Worm (Caenorhabditis elegans) whole organism, mixed stage, embryonic: ENCODE measurements around the gene fbxc-55.
"Not testable (repeated sequence)": the region's sequence is repeated elsewhere in the genome, so short reads cannot be mapped to it uniquely, and the experiment has no call there.

Experiments used
- M03D4.4 ChIP-seq: sonication (generic microtip); optimal IDR thresholded peaks from 2 replicates; lab custom pipeline; 2017; ENCODE audit warnings: mild to moderate bottlenecking, missing genetic modification characterization, missing compliant biosample characterization
- blmp-1 ChIP-seq: fragments of 150-350 bp; optimal IDR thresholded peaks from 2 replicates; lab custom pipeline; 2014; ENCODE audit warnings: missing biosample characterization, missing genetic modification characterization
- ceh-39 ChIP-seq: fragments of 150-350 bp; optimal IDR thresholded peaks from 2 replicates; lab custom pipeline; 2014; ENCODE audit warnings: missing biosample characterization, missing genetic modification characterization
- ceh-43 ChIP-seq: fragments of 200-800 bp; sonication (Bioruptor generic); optimal IDR thresholded peaks from 2 replicates; lab custom pipeline; 2018; ENCODE audit warnings: mild to moderate bottlenecking, missing genetic modification characterization, moderate library complexity, missing compliant biosample characterization
- ceh-83 ChIP-seq: fragments of 200-800 bp; sonication (Bioruptor generic); optimal IDR thresholded peaks from 2 replicates; lab custom pipeline; 2018; ENCODE audit warnings: mild to moderate bottlenecking, missing genetic modification characterization, missing compliant biosample characterization
- ces-1 ChIP-seq: fragments of 150-350 bp; optimal IDR thresholded peaks from 2 replicates; lab custom pipeline; 2014; ENCODE audit warnings: missing biosample characterization, missing genetic modification reagents, missing genetic modification characterization
- cnd-1 ChIP-seq: fragments of 200-800 bp; sonication (Bioruptor generic); optimal IDR thresholded peaks from 2 replicates; lab custom pipeline; 2018; ENCODE audit warnings: mild to moderate bottlenecking, missing genetic modification characterization, missing compliant biosample characterization
- drap-1 ChIP-seq: fragments of 200-800 bp; sonication (Bioruptor generic); optimal IDR thresholded peaks from 3 replicates; lab custom pipeline; 2018; ENCODE audit warnings: mild to moderate bottlenecking, missing genetic modification characterization, missing compliant biosample characterization
- elt-1 ChIP-seq: sonication (generic microtip); optimal IDR thresholded peaks from 2 replicates; lab custom pipeline; 2017; ENCODE audit warnings: missing genetic modification characterization, mild to moderate bottlenecking, missing compliant biosample characterization, antibody characterized with exemption, moderate library complexity, borderline replicate concordance; ENCODE audit not compliant: insufficient read depth
- elt-3 ChIP-seq: fragments of 150-350 bp; optimal IDR thresholded peaks from 2 replicates; lab custom pipeline; 2014; ENCODE audit warnings: missing biosample characterization, missing genetic modification characterization
- flh-1 ChIP-seq: fragments of 200-800 bp; sonication (Bioruptor generic); optimal IDR thresholded peaks from 2 replicates; lab custom pipeline; 2018; ENCODE audit warnings: mild to moderate bottlenecking, missing genetic modification characterization, moderate library complexity, missing compliant biosample characterization
- ham-2 ChIP-seq: fragments of 200-800 bp; sonication (Bioruptor generic); optimal IDR thresholded peaks from 2 replicates; lab custom pipeline; 2018; ENCODE audit warnings: mild to moderate bottlenecking, missing genetic modification characterization, missing compliant biosample characterization
- hlh-1 ChIP-seq: fragments of 150-350 bp; optimal IDR thresholded peaks from 2 replicates; lab custom pipeline; 2014; ENCODE audit warnings: missing biosample characterization, missing genetic modification reagents, missing genetic modification characterization
- lin-13 ChIP-seq: fragments of 150-350 bp; optimal IDR thresholded peaks from 2 replicates; lab custom pipeline; 2014; ENCODE audit warnings: missing biosample characterization, missing genetic modification characterization
- lin-32 ChIP-seq: fragments of 200-800 bp; sonication (Bioruptor generic); optimal IDR thresholded peaks from 2 replicates; lab custom pipeline; 2018; ENCODE audit warnings: mild to moderate bottlenecking, missing genetic modification characterization, missing compliant biosample characterization
- lsy-2 ChIP-seq: fragments of 150-350 bp; optimal IDR thresholded peaks from 2 replicates; lab custom pipeline; 2014; ENCODE audit warnings: missing biosample characterization, missing genetic modification characterization
- mab-5 ChIP-seq: fragments of 150-350 bp; optimal IDR thresholded peaks from 2 replicates; lab custom pipeline; 2014; ENCODE audit warnings: missing biosample characterization, missing genetic modification characterization
- mep-1 ChIP-seq: fragments of 150-350 bp; optimal IDR thresholded peaks from 2 replicates; lab custom pipeline; 2017; ENCODE audit warnings: missing biosample characterization, missing genetic modification reagents, missing genetic modification characterization, inconsistent platforms
- mls-2 ChIP-seq: sonication (generic microtip); optimal IDR thresholded peaks from 2 replicates; lab custom pipeline; 2016; ENCODE audit warnings: mild to moderate bottlenecking, missing genetic modification characterization, moderate library complexity, missing compliant biosample characterization
- nhr-2 ChIP-seq: fragments of 150-350 bp; optimal IDR thresholded peaks from 2 replicates; lab custom pipeline; 2014; ENCODE audit warnings: missing biosample characterization, missing genetic modification characterization
- nhr-237 ChIP-seq: fragments of 150-350 bp; optimal IDR thresholded peaks from 2 replicates; lab custom pipeline; 2014; ENCODE audit warnings: missing biosample characterization, missing genetic modification characterization
- nhr-28 ChIP-seq: fragments of 150-350 bp; optimal IDR thresholded peaks from 2 replicates; lab custom pipeline; 2014; ENCODE audit warnings: missing biosample characterization, missing genetic modification characterization
- nhr-76 ChIP-seq: sonication (generic microtip); optimal IDR thresholded peaks from 2 replicates; lab custom pipeline; 2017; ENCODE audit warnings: missing biosample characterization, missing genetic modification characterization
- pha-4 ChIP-seq: fragments of 150-350 bp; optimal IDR thresholded peaks from 2 replicates; lab custom pipeline; 2018; ENCODE audit warnings: missing biosample characterization, missing genetic modification reagents, missing genetic modification characterization
- sem-2 ChIP-seq: fragments of 200-800 bp; sonication (Bioruptor generic); optimal IDR thresholded peaks from 2 replicates; lab custom pipeline; 2018; ENCODE audit warnings: mild to moderate bottlenecking, missing genetic modification characterization, missing compliant biosample characterization
- snpc-4 ChIP-seq: fragments of 150-350 bp; optimal IDR thresholded peaks from 2 replicates; lab custom pipeline; 2014; ENCODE audit warnings: missing biosample characterization, missing genetic modification characterization
- sptf-1 ChIP-seq: sonication (generic microtip); optimal IDR thresholded peaks from 2 replicates; lab custom pipeline; 2017; ENCODE audit warnings: mild to moderate bottlenecking, missing genetic modification characterization, moderate library complexity, missing compliant biosample characterization
- tbx-8 ChIP-seq: fragments of 200-800 bp; sonication (Bioruptor generic); optimal IDR thresholded peaks from 2 replicates; lab custom pipeline; 2018; ENCODE audit warnings: mild to moderate bottlenecking, missing genetic modification characterization, moderate library complexity, missing compliant biosample characterization
- unc-120 ChIP-seq: sonication (generic microtip); optimal IDR thresholded peaks from 2 replicates; lab custom pipeline; 2017; ENCODE audit warnings: missing genetic modification characterization, missing compliant biosample characterization; ENCODE audit not compliant: poor library complexity, severe bottlenecking
- unc-39 ChIP-seq: fragments of 150-350 bp; optimal IDR thresholded peaks from 2 replicates; lab custom pipeline; 2014; ENCODE audit warnings: missing biosample characterization, missing genetic modification characterization
- unc-62 ChIP-seq: fragments of 150-350 bp; optimal IDR thresholded peaks from 2 replicates; lab custom pipeline; 2014; ENCODE audit warnings: missing biosample characterization, missing genetic modification reagents, missing genetic modification characterization
- zip-8 ChIP-seq: fragments of 150-350 bp; optimal IDR thresholded peaks from 2 replicates; lab custom pipeline; 2014; ENCODE audit warnings: missing biosample characterization, missing genetic modification characterization

fbxc-55 gene

DNA sequence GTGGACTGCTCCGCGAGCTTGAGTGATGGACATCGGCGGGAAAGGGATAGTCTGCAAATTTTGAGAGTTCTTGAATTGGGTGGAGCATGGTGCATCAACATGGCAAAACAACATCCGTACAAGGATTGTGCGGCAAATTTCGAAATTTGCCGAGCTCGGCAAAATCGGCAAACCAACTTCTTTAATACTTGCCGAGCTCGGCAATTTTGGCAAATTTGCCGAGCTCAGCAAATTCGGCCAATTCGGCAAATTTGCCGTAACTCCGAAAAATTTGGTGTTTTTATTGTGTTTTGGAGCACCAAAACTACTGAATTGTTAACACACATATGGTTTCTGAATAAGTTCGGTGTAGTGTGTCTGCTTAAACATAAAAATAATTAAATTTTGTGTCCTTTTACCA lies at the start of gene fbxc-55:
fbxc-55 (minus strand) TSS at position 101 of the 400 bp plus-strand sequence.
- TF ChIP-seq mab-5 (tag; lab: Kevin White, UChicago) (no peak), nhr-2 (tag; lab: Kevin White, UChicago) (no peak), lin-13 (no peak), ces-1 (GFP tag; lab: Kevin White, UChicago) (no peak), ceh-43 (GFP tag; lab: Kevin White, UChicago) (no peak), ceh-83 (GFP tag; lab: Kevin White, UChicago) (no peak), sem-2 (GFP tag; lab: Kevin White, UChicago) (no peak), unc-39 (tag; lab: Kevin White, UChicago) (no peak), zip-8 (tag; lab: Kevin White, UChicago) (no peak), sptf-1 (tag; lab: Kevin White, UChicago) (no peak), lin-32 (no peak), nhr-237 (tag; lab: Kevin White, UChicago) (no peak), ceh-39 (tag; lab: Kevin White, UChicago) (no peak), snpc-4 (tag; lab: Kevin White, UChicago) (no peak), lsy-2 (tag; lab: Kevin White, UChicago) (no peak), elt-3 (no peak), drap-1 (GFP tag; lab: Kevin White, UChicago) (no peak), nhr-76 (tag; lab: Kevin White, UChicago) (no peak), M03D4.4 (no peak)

DNA sequence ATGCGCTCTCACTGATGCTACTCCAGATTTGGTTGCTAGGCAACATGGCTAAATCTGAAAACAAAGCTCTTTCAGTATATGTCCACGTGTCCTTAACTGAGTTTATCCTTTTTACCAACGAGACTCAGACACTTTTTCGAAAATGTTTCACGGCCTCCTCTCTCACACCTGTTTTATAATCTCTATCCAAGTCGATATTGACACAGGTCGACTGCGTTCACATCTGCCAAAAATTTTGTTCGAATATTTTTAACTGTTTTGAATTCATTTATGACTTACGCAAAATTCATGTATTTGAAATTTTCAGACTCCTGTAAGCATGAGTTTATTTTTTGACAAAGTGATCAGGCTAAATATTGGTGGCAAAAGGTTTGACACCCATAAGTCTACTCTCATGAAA lies 45.8 kb upstream of the fbxc-55 start, which contains the start of gene ZC239.3:
ZC239.3 (plus strand) TSS at position 301 of the 400 bp plus-strand sequence.
- TF ChIP-seq nhr-2 (tag; lab: Kevin White, UChicago); pha-4; drap-1 (GFP tag; lab: Kevin White, UChicago): not testable (repeated sequence)

DNA sequence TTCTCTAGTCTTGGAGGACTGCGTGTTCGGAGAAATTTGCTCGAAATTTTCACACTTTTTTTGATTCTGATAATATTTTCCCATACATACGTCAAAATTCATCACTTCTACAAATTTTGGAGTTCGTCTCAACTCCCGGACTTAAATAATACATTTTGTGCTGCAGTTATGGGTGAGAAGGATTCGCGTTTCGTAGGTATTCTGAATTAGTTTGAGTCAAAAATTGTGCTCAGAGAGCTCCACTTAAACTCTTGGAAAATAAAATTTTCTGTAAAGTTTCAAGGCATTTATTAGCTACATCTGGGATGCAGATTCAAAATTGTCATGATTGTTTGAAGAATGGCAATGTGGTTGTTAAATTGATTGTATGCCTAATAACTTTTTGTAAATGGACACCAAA lies 43.9 kb upstream of the fbxc-55 start, which contains the start of gene ZC239.4:
ZC239.4 (plus strand) TSS at position 301 of the 400 bp plus-strand sequence.
- no peak for TF ChIP-seq nhr-28 (tag; lab: Kevin White, UChicago)
- TF ChIP-seq mep-1 = no peak
- no peak for TF ChIP-seq unc-120 (tag; lab: Kevin White, UChicago)

DNA sequence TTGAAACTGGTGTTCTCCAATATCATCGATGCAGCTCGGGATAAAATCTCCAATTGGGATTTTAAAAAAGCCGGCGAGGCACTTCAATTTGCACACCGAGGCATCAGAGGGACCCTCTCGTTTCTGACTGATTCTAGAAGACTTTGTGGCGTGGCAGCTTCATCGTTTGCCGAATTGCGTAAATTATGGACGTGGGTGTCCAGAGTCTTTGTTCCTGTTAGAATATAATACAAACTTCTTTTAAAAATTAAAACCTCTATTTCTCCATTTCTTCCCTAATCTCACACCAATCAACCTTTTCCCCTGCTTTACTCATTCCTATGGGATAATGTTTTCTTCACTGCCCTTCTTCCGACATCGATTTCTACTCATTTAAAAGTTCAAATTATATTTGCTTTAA lies 40.4 kb upstream of the fbxc-55 start, which contains the start of gene ZC239.5:
ZC239.5 (plus strand) TSS at position 301 of the 400 bp plus-strand sequence.
- TF ChIP-seq mls-2 (no peak), tbx-8 (GFP tag; lab: Kevin White, UChicago) (no peak), pha-4 (no peak), unc-62 (GFP tag; lab: Kevin White, UChicago) (no peak), lin-13 (no peak), mab-5 (tag; lab: Kevin White, UChicago) (no peak), M03D4.4 (no peak), blmp-1 (no peak), drap-1 (GFP tag; lab: Kevin White, UChicago) (no peak), cnd-1 (tag; lab: Kevin White, UChicago) (no peak), elt-1 (tag; lab: Kevin White, UChicago) (no peak), nhr-237 (tag; lab: Kevin White, UChicago) (no peak), mep-1 (no peak), ceh-83 (GFP tag; lab: Kevin White, UChicago) (no peak), elt-3 (no peak), sptf-1 (tag; lab: Kevin White, UChicago) (no peak), unc-120 (tag; lab: Kevin White, UChicago) (no peak), nhr-2 (tag; lab: Kevin White, UChicago) (no peak), ham-2 (GFP tag; lab: Kevin White, UChicago) (no peak), hlh-1 (tag; lab: Kevin White, UChicago) (no peak)

DNA sequence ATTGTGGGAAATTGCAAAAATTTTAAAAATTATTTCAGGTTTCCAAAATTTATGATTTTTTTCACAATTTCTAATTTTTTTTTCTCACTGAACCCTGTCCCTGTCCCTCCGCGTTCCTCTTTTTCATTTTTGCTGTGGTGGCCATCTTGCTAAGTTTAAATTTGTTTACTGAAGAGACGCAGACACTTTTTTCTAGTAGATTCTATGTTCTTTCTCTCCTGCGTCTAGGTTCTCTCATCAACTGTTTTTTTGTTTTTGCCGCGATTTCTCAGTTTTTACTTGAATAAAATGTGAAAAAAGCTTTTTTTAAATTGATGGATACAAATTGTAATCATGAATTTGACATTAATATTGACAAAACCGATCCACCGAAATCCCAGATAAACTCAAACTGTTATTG lies 39.3 kb upstream of the fbxc-55 start, which contains the start of gene ZC239.6:
ZC239.6 (plus strand) TSS at position 381 of the 400 bp plus-strand sequence.
- no peak for TF ChIP-seq ces-1 (GFP tag; lab: Kevin White, UChicago)
- TF ChIP-seq unc-39 (tag; lab: Kevin White, UChicago) = no peak
- TF ChIP-seq unc-62 (GFP tag; lab: Kevin White, UChicago) = no peak
- no peak for TF ChIP-seq flh-1
- TF ChIP-seq zip-8 (tag; lab: Kevin White, UChicago) = no peak
- no peak for TF ChIP-seq cnd-1 (tag; lab: Kevin White, UChicago)
- TF ChIP-seq ceh-39 (tag; lab: Kevin White, UChicago) = no peak
- no peak for TF ChIP-seq sem-2 (GFP tag; lab: Kevin White, UChicago)
- TF ChIP-seq mab-5 (tag; lab: Kevin White, UChicago) = no peak
- no peak for TF ChIP-seq snpc-4 (tag; lab: Kevin White, UChicago)
- no peak for TF ChIP-seq ceh-43 (GFP tag; lab: Kevin White, UChicago)
